Fruit fly (Drosophila melanogaster) whole organism, adult: ENCODE measurements around the gene elB.

Experiments
- CG14711 ChIP-seq: fragments of 200-800 bp; sonication (Bioruptor generic); optimal IDR thresholded peaks from 2 replicates; lab custom pipeline; 2018; ENCODE audit warnings: missing biosample characterization, mild to moderate bottlenecking, missing genetic modification characterization, moderate library complexity
- CG5204 ChIP-seq: fragments of 200-800 bp; sonication (Bioruptor generic); optimal IDR thresholded peaks from 2 replicates; lab custom pipeline; 2016; ENCODE audit warnings: missing biosample characterization, missing genetic modification characterization
- CG7101 ChIP-seq: fragments of 200-800 bp; sonication (Bioruptor generic); optimal IDR thresholded peaks from 2 replicates; lab custom pipeline; 2018; ENCODE audit warnings: missing biosample characterization, mild to moderate bottlenecking, missing genetic modification characterization, moderate library complexity
- Clk ChIP-seq: fragments of 200-800 bp; sonication (Bioruptor generic); optimal IDR thresholded peaks from 2 replicates; lab custom pipeline; 2017; ENCODE audit warnings: missing biosample characterization, missing genetic modification characterization
- kay ChIP-seq: fragments of 200-800 bp; sonication (Bioruptor generic); peaks from one replicate; lab custom pipeline; 2016; ENCODE audit warnings: missing biosample characterization, missing genetic modification characterization, borderline replicate concordance

DNA sequence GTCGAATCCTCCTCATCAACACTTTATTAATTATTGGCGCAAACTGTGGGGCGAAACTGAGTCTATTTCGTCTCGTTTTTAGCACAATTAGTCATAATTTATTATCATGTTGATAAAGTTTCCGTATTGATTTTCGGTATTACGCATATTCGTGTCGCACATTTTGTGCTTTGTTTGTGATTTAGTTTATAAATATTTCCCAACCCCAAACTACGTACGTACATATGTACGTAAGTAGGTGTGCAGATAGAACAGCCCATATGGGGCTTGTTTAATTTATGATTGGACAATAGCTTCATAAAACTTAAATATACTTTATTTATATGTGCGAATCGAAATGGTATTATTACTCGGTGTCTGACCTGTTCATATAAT, 14.3 kb downstream of the elB start:
- no peak for TF ChIP-seq Clk (GFP tag; lab: Kevin White, UChicago)
- TF ChIP-seq CG14711 (tag; lab: Kevin White, UChicago), result no peak
- no peak for TF ChIP-seq CG5204 (GFP tag; lab: Kevin White, UChicago)
- no peak for TF ChIP-seq kay (GFP tag; lab: Kevin White, UChicago)
- no peak for TF ChIP-seq CG7101
